Worm (Caenorhabditis elegans) whole organism, young adult: ENCODE results near the gene F42G10.1.

ENCODE experiments used
- C17E4.6 ChIP-seq: fragments of 200-800 bp; sonication (Bioruptor generic); IDR thresholded peaks from 2 replicates; pipeline ENCODE4 v1.3.6; 2022; ENCODE audit warnings: missing genetic modification reagents, missing genetic modification characterization, missing compliant biosample characterization
- K11D2.4 ChIP-seq: fragments of 200-800 bp; sonication (Bioruptor generic); IDR thresholded peaks from 2 replicates; pipeline ENCODE4 v1.3.6; 2022; ENCODE audit warnings: missing genetic modification reagents, missing genetic modification characterization, missing compliant biosample characterization
- Y67H2A.10 ChIP-seq: fragments of 200-800 bp; sonication (Bioruptor generic); conservative IDR thresholded peaks from 2 replicates; pipeline ENCODE4 v1.3.6; 2022; ENCODE audit warnings: missing genetic modification reagents, missing genetic modification characterization, missing compliant biosample characterization
- cebp-2 ChIP-seq: fragments of 200-800 bp; sonication (Bioruptor generic); IDR thresholded peaks from 2 replicates; pipeline ENCODE4 v1.3.6; 2022; ENCODE audit warnings: missing genetic modification characterization, missing compliant biosample characterization
- ceh-40 ChIP-seq: fragments of 200-800 bp; sonication (Bioruptor generic); IDR thresholded peaks from 2 replicates; pipeline ENCODE4 v1.3.6; 2022; ENCODE audit warnings: missing genetic modification characterization, missing compliant biosample characterization
- efl-1 ChIP-seq: fragments of 150-350 bp; optimal IDR thresholded peaks from 2 replicates; lab custom pipeline; 2014; ENCODE audit warnings: missing biosample characterization, missing genetic modification reagents, missing genetic modification characterization
- mel-28 ChIP-seq: sonication (generic microtip); optimal IDR thresholded peaks from 2 replicates; lab custom pipeline; 2016; ENCODE audit warnings: borderline replicate concordance, mild to moderate bottlenecking, missing genetic modification characterization, missing compliant biosample characterization

- TF ChIP-seq cebp-2 (GFP tag; lab: Robert Waterston, UW) (no peak), mel-28 (tag; lab: Kevin White, UChicago) (no peak), ceh-40 (GFP tag; lab: Robert Waterston, UW) (no peak), K11D2.4 (no peak), Y67H2A.10 (GFP tag; lab: Robert Waterston, UW) (no peak), C17E4.6 (GFP tag; lab: Robert Waterston, UW) (no peak), efl-1 (no peak)
Measured at ce11 chrX:9999192-9999591, 22.8 kb downstream of the F42G10.1 start, which contains the start of gene grk-1.
